Worm (Caenorhabditis elegans): ENCODE measurements around the gene tag-180.

- TF ChIP-seq jun-1 (tag; optimal IDR thresholded peaks at IDR 0.05): no peak
- no peak for TF ChIP-seq egl-27 (tag; optimal IDR thresholded peaks at IDR 0.05)
Observed at ce11 chrII:11335670-11336069, 6.4 kb upstream of the tag-180 start.

Measured in whole organism, L3 larva.